Worm (Caenorhabditis elegans) whole organism, mixed stage, embryonic: ENCODE measurements around the gene fipr-25.

ENCODE experiments used
- bed-3 ChIP-seq: fragments of 200-800 bp; sonication (Bioruptor generic); optimal IDR thresholded peaks from 3 replicates; lab custom pipeline; 2018; ENCODE audit warnings: mild to moderate bottlenecking, missing genetic modification characterization, moderate library complexity, missing compliant biosample characterization
- blmp-1 ChIP-seq: fragments of 150-350 bp; optimal IDR thresholded peaks from 2 replicates; lab custom pipeline; 2014; ENCODE audit warnings: missing biosample characterization, missing genetic modification characterization
- ceh-83 ChIP-seq: fragments of 200-800 bp; sonication (Bioruptor generic); optimal IDR thresholded peaks from 2 replicates; lab custom pipeline; 2018; ENCODE audit warnings: mild to moderate bottlenecking, missing genetic modification characterization, missing compliant biosample characterization
- ces-1 ChIP-seq: fragments of 150-350 bp; optimal IDR thresholded peaks from 2 replicates; lab custom pipeline; 2014; ENCODE audit warnings: missing biosample characterization, missing genetic modification reagents, missing genetic modification characterization
- cnd-1 ChIP-seq: fragments of 200-800 bp; sonication (Bioruptor generic); optimal IDR thresholded peaks from 2 replicates; lab custom pipeline; 2018; ENCODE audit warnings: mild to moderate bottlenecking, missing genetic modification characterization, missing compliant biosample characterization
- drap-1 ChIP-seq: fragments of 200-800 bp; sonication (Bioruptor generic); optimal IDR thresholded peaks from 3 replicates; lab custom pipeline; 2018; ENCODE audit warnings: mild to moderate bottlenecking, missing genetic modification characterization, missing compliant biosample characterization
- elt-1 ChIP-seq: sonication (generic microtip); optimal IDR thresholded peaks from 2 replicates; lab custom pipeline; 2017; ENCODE audit warnings: missing genetic modification characterization, mild to moderate bottlenecking, missing compliant biosample characterization, antibody characterized with exemption, moderate library complexity, borderline replicate concordance; ENCODE audit not compliant: insufficient read depth
- elt-3 ChIP-seq: fragments of 150-350 bp; optimal IDR thresholded peaks from 2 replicates; lab custom pipeline; 2014; ENCODE audit warnings: missing biosample characterization, missing genetic modification characterization
- flh-1 ChIP-seq: fragments of 200-800 bp; sonication (Bioruptor generic); optimal IDR thresholded peaks from 2 replicates; lab custom pipeline; 2018; ENCODE audit warnings: mild to moderate bottlenecking, missing genetic modification characterization, moderate library complexity, missing compliant biosample characterization
- ham-2 ChIP-seq: fragments of 200-800 bp; sonication (Bioruptor generic); optimal IDR thresholded peaks from 2 replicates; lab custom pipeline; 2018; ENCODE audit warnings: mild to moderate bottlenecking, missing genetic modification characterization, missing compliant biosample characterization
- hlh-1 ChIP-seq: fragments of 150-350 bp; optimal IDR thresholded peaks from 2 replicates; lab custom pipeline; 2014; ENCODE audit warnings: missing biosample characterization, missing genetic modification reagents, missing genetic modification characterization
- lin-13 ChIP-seq: fragments of 150-350 bp; optimal IDR thresholded peaks from 2 replicates; lab custom pipeline; 2014; ENCODE audit warnings: missing biosample characterization, missing genetic modification characterization
- lin-32 ChIP-seq: fragments of 200-800 bp; sonication (Bioruptor generic); optimal IDR thresholded peaks from 2 replicates; lab custom pipeline; 2018; ENCODE audit warnings: mild to moderate bottlenecking, missing genetic modification characterization, missing compliant biosample characterization
- lsy-2 ChIP-seq: fragments of 150-350 bp; optimal IDR thresholded peaks from 2 replicates; lab custom pipeline; 2014; ENCODE audit warnings: missing biosample characterization, missing genetic modification characterization
- mab-5 ChIP-seq: fragments of 150-350 bp; optimal IDR thresholded peaks from 2 replicates; lab custom pipeline; 2014; ENCODE audit warnings: missing biosample characterization, missing genetic modification characterization
- mls-2 ChIP-seq: sonication (generic microtip); optimal IDR thresholded peaks from 2 replicates; lab custom pipeline; 2016; ENCODE audit warnings: mild to moderate bottlenecking, missing genetic modification characterization, moderate library complexity, missing compliant biosample characterization
- nhr-2 ChIP-seq: fragments of 150-350 bp; optimal IDR thresholded peaks from 2 replicates; lab custom pipeline; 2014; ENCODE audit warnings: missing biosample characterization, missing genetic modification characterization
- nhr-237 ChIP-seq: fragments of 150-350 bp; optimal IDR thresholded peaks from 2 replicates; lab custom pipeline; 2014; ENCODE audit warnings: missing biosample characterization, missing genetic modification characterization
- nhr-28 ChIP-seq: fragments of 150-350 bp; optimal IDR thresholded peaks from 2 replicates; lab custom pipeline; 2014; ENCODE audit warnings: missing biosample characterization, missing genetic modification characterization
- nhr-76 ChIP-seq: sonication (generic microtip); optimal IDR thresholded peaks from 2 replicates; lab custom pipeline; 2017; ENCODE audit warnings: missing biosample characterization, missing genetic modification characterization
- pha-4 ChIP-seq: fragments of 150-350 bp; optimal IDR thresholded peaks from 2 replicates; lab custom pipeline; 2018; ENCODE audit warnings: missing biosample characterization, missing genetic modification reagents, missing genetic modification characterization
- sem-2 ChIP-seq: fragments of 200-800 bp; sonication (Bioruptor generic); optimal IDR thresholded peaks from 2 replicates; lab custom pipeline; 2018; ENCODE audit warnings: mild to moderate bottlenecking, missing genetic modification characterization, missing compliant biosample characterization
- snpc-4 ChIP-seq: fragments of 150-350 bp; optimal IDR thresholded peaks from 2 replicates; lab custom pipeline; 2014; ENCODE audit warnings: missing biosample characterization, missing genetic modification characterization
- sptf-1 ChIP-seq: sonication (generic microtip); optimal IDR thresholded peaks from 2 replicates; lab custom pipeline; 2017; ENCODE audit warnings: mild to moderate bottlenecking, missing genetic modification characterization, moderate library complexity, missing compliant biosample characterization
- tbx-8 ChIP-seq: fragments of 200-800 bp; sonication (Bioruptor generic); optimal IDR thresholded peaks from 2 replicates; lab custom pipeline; 2018; ENCODE audit warnings: mild to moderate bottlenecking, missing genetic modification characterization, moderate library complexity, missing compliant biosample characterization
- unc-120 ChIP-seq: sonication (generic microtip); optimal IDR thresholded peaks from 2 replicates; lab custom pipeline; 2017; ENCODE audit warnings: missing genetic modification characterization, missing compliant biosample characterization; ENCODE audit not compliant: poor library complexity, severe bottlenecking
- unc-39 ChIP-seq: fragments of 150-350 bp; optimal IDR thresholded peaks from 2 replicates; lab custom pipeline; 2014; ENCODE audit warnings: missing biosample characterization, missing genetic modification characterization
- unc-62 ChIP-seq: fragments of 150-350 bp; optimal IDR thresholded peaks from 2 replicates; lab custom pipeline; 2014; ENCODE audit warnings: missing biosample characterization, missing genetic modification reagents, missing genetic modification characterization
- zip-8 ChIP-seq: fragments of 150-350 bp; optimal IDR thresholded peaks from 2 replicates; lab custom pipeline; 2014; ENCODE audit warnings: missing biosample characterization, missing genetic modification characterization
- ztf-11 ChIP-seq: fragments of 150-350 bp; optimal IDR thresholded peaks from 2 replicates; lab custom pipeline; 2014; ENCODE audit warnings: missing biosample characterization, missing genetic modification characterization

The fipr-25 gene

ce11 chrV:1961453-1961852 is 4.2 kb downstream of the fipr-25 start, which contains the start of gene Y40B10B.1:
Gene Y40B10B.1, minus strand, starts transcription at chrV:1961553.
- TF ChIP-seq zip-8 (tag; lab: Kevin White, UChicago) (no peak), unc-120 (tag; lab: Kevin White, UChicago) (no peak), cnd-1 (tag; lab: Kevin White, UChicago) (no peak), unc-62 (no peak)

ce11 chrV:1964806-1965205 is 7.6 kb downstream of the fipr-25 start, which contains the start of gene srj-15:
Gene srj-15, minus strand, starts transcription at chrV:1964906.
- TF ChIP-seq nhr-237 (tag; lab: Kevin White, UChicago), result no peak

DNA sequence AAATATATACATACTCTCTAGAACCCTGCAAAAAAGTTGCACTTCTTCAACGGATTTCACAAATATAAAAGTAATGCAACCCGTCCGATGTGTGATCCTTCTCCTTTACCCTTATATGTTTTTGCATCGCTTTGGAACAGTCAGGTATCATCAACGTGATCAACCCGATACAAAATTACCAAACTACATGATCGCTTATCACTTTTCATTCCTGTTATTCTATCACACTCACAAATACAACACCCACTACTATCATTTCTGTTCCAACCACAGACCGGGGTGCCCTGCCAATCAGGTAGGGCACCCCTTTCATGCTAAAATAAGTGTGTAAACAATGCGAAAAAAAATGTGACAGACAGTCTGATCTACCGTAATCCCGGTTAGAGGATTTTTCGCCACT is 9.8 kb downstream of the fipr-25 start:
- TF ChIP-seq cnd-1 (tag; lab: Kevin White, UChicago) (no peak), nhr-76 (tag; lab: Kevin White, UChicago) (no peak), nhr-28 (tag; lab: Kevin White, UChicago) (no peak), sem-2 (no peak), ztf-11 (tag; lab: Kevin White, UChicago) (no peak), sptf-1 (tag; lab: Kevin White, UChicago) (no peak), pha-4 (tag; lab: Kevin White, UChicago) (no peak), elt-3 (no peak), drap-1 (GFP tag; lab: Kevin White, UChicago) (no peak), blmp-1 (tag; lab: Kevin White, UChicago) (no peak), nhr-237 (tag; lab: Kevin White, UChicago) (no peak), zip-8 (tag; lab: Kevin White, UChicago) (no peak), ham-2 (GFP tag; lab: Kevin White, UChicago) (no peak), lin-32 (no peak), snpc-4 (tag; lab: Kevin White, UChicago) (no peak), hlh-1 (tag; lab: Kevin White, UChicago) (no peak), ceh-83 (GFP tag; lab: Kevin White, UChicago) (no peak), ces-1 (no peak)

- TF ChIP-seq elt-1 (tag; lab: Kevin White, UChicago) (no peak), flh-1 (GFP tag; lab: Kevin White, UChicago) (no peak), elt-3 (no peak), mab-5 (tag; lab: Kevin White, UChicago) (no peak), sptf-1 (tag; lab: Kevin White, UChicago) (no peak), nhr-2 (tag; lab: Kevin White, UChicago) (no peak), lsy-2 (tag; lab: Kevin White, UChicago) (no peak), mls-2 (tag; lab: Kevin White, UChicago) (no peak), ceh-83 (GFP tag; lab: Kevin White, UChicago) (no peak)
Measured at ce11 chrV:1968809-1969208, 11.6 kb downstream of the fipr-25 start.

- TF ChIP-seq lin-32 (no peak), tbx-8 (GFP tag; lab: Kevin White, UChicago) (no peak), lin-13 (tag; lab: Kevin White, UChicago) (no peak), ztf-11 (tag; lab: Kevin White, UChicago) (no peak), blmp-1 (tag; lab: Kevin White, UChicago) (no peak), lsy-2 (tag; lab: Kevin White, UChicago) (no peak), zip-8 (tag; lab: Kevin White, UChicago) (no peak), bed-3 (GFP tag; lab: Kevin White, UChicago) (no peak), unc-62 (no peak), nhr-28 (tag; lab: Kevin White, UChicago) (no peak), mls-2 (tag; lab: Kevin White, UChicago) (no peak), cnd-1 (tag; lab: Kevin White, UChicago) (no peak), nhr-237 (tag; lab: Kevin White, UChicago) (no peak)
Measured at ce11 chrV:1969228-1969627, 12.0 kb downstream of the fipr-25 start, which contains the start of gene acs-3. Gene acs-3, plus strand, starts transcription at chrV:1969528.

- TF ChIP-seq snpc-4 (tag; lab: Kevin White, UChicago), result no peak
- no peak for TF ChIP-seq nhr-237 (tag; lab: Kevin White, UChicago)
- TF ChIP-seq cnd-1 (tag; lab: Kevin White, UChicago), result no peak
- TF ChIP-seq sptf-1 (tag; lab: Kevin White, UChicago), result no peak
- no peak for TF ChIP-seq tbx-8 (GFP tag; lab: Kevin White, UChicago)
- no peak for TF ChIP-seq blmp-1 (tag; lab: Kevin White, UChicago)
- TF ChIP-seq hlh-1 (tag; lab: Kevin White, UChicago), result no peak
- no peak for TF ChIP-seq ham-2 (GFP tag; lab: Kevin White, UChicago)
- no peak for TF ChIP-seq flh-1 (GFP tag; lab: Kevin White, UChicago)
- TF ChIP-seq unc-39 (tag; lab: Kevin White, UChicago), result no peak
- no peak for TF ChIP-seq zip-8 (tag; lab: Kevin White, UChicago)
- no peak for TF ChIP-seq elt-3
- no peak for TF ChIP-seq elt-1 (tag; lab: Kevin White, UChicago)
- no peak for TF ChIP-seq drap-1 (GFP tag; lab: Kevin White, UChicago)
- no peak for TF ChIP-seq pha-4 (tag; lab: Kevin White, UChicago)
- TF ChIP-seq mls-2 (tag; lab: Kevin White, UChicago), result no peak
- no peak for TF ChIP-seq ztf-11 (tag; lab: Kevin White, UChicago)
- no peak for TF ChIP-seq nhr-76 (tag; lab: Kevin White, UChicago)
- TF ChIP-seq lin-32, result no peak
Measured at ce11 chrV:1969690-1970089, 12.5 kb downstream of the fipr-25 start.
